Worm (Caenorhabditis elegans): ENCODE data around the gene T05C7.7.

DNA sequence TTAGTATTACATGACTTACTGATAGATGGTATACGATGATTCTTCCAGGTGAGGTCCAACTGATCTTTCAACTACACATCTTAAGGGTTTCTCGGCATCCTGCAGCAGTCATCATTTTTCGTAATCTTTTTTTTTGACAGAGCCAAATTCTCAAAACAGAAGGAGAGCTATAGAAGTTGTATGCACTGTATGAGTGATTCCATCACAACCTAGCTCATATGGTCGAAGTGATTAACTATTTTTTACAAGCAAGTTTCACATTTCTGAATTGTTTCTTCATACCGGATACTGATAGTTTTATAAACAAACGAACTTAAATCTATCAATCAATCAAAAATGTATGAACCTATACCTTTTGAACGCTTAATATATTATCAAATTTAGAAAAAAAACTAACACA lies 2.7 kb upstream of the T05C7.7 start, which contains the start of gene T05C7.5:
- no peak for TF ChIP-seq him-1 (tag; optimal IDR thresholded peaks at IDR 0.05)
- TF ChIP-seq dao-5 (tag; optimal IDR thresholded peaks at IDR 0.05) = no peak

Data from whole organism, L4/young adult.